Worm (Caenorhabditis elegans): ENCODE data around the gene srh-299.

The srh-299 gene

DNA sequence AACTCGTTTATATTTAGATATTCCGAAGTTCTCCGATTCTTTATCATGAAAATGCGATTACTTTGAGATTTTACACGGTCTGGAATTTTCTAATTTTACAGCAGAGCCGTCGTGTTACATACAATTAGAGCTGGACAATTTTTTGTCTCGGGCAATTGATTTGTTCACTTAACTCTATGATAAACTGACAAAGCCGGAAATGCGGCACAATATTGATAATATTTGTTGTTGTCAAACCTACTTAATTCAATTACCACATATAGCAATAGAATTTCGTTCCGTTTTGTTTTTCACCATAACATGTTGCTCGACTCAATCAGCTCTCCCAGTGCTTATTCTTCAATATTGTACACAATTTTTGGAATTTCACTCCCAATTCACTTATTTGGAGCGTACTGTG is at the start of gene srh-299:
TSS of gene srh-299 (plus strand) at position 301 of the 400 bp plus-strand sequence.
- TF ChIP-seq aha-1 (tag), result peak; percentile 46
- TF ChIP-seq lin-15B (tag; optimal IDR thresholded peaks at IDR 0.05), result no peak

DNA sequence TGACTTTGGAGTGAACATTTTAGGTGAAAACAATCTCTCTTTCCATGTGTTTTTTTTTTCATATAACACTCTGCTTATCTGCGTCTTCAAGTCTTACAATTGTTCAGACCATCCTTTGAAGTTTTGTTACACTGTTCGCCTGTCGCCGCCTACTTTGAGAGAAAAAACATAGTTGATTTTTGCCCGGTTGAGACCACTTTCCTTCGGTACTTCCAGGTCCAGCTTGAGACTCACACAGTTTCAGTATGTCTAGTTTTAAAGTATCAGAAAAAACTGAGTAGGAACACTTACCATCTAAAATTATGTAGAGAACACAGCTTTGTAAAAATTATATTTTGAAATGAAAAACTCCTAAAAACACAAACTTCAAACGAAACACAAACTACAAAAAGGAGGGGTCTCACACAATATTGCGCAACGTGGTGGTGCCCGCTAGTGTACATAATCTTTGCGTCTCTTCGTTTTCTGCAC is 47.1 kb upstream of the srh-299 start, which contains the start of the genes fbxa-69 and F54B8.4:
TSS of gene fbxa-69 (minus strand) at position 10 of the 471 bp plus-strand sequence.
TSS of gene F54B8.4 (plus strand) at position 421 of the 471 bp plus-strand sequence.
- TF ChIP-seq ceh-44 (GFP tag; IDR thresholded peaks at IDR 0.05) (no peak), rbr-2 (tag; optimal IDR thresholded peaks at IDR 0.05) (no peak), nhr-28 (tag; optimal IDR thresholded peaks at IDR 0.05) (peak; percentile 43), zip-2 (tag; optimal IDR thresholded peaks at IDR 0.05) (peak; percentile 71), Y75B8A.6 (GFP tag; IDR thresholded peaks at IDR 0.05) (no peak), mxl-3 (GFP tag; optimal IDR thresholded peaks at IDR 0.05) (peak; percentile 31), aha-1 (tag) (peak; percentile 32), mes-2 (tag; optimal IDR thresholded peaks at IDR 0.05; ENCODE audit: poor library complexity, severe bottlenecking) (no peak), F37D6.2 (tag; optimal IDR thresholded peaks at IDR 0.05) (no peak), lim-7 (GFP tag; IDR thresholded peaks at IDR 0.05) (no peak), dmd-6 (GFP tag; IDR thresholded peaks at IDR 0.05) (peak; percentile 12; the same call in 1 of the 2 replicates), cey-2 (tag; optimal IDR thresholded peaks at IDR 0.05; ENCODE audit: borderline replicate concordance, insufficient read depth) (no peak), ztf-11 (tag; optimal IDR thresholded peaks at IDR 0.05) (no peak), hlh-30 (tag; optimal IDR thresholded peaks at IDR 0.05; ENCODE audit: insufficient read depth) (peak; percentile 24)

DNA sequence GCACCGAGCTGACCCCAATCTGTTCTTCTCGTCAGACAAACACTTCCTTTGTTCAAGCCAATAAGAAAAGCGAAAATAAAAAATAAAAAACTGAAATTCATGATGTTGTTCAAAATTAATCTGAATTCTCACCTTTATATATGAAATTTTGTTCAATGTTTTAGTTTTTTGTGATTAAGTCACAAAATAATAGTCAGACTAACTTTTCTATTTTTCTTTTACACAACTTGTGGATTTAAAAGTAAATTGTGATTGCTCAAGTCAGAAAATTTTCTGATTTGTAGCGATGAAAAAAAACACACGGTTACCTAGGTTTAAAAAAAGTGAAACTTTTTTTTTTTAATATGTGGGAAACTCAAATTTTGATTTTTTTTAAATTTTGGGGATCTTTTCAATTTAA is 45.4 kb upstream of the srh-299 start, which contains the start of gene abf-3:
TSS of gene abf-3 (minus strand) at position 101 of the 400 bp plus-strand sequence.
- peak; percentile 18 for TF ChIP-seq aha-1 (tag)
- TF ChIP-seq egl-27 (tag; optimal IDR thresholded peaks at IDR 0.05), result no peak

DNA sequence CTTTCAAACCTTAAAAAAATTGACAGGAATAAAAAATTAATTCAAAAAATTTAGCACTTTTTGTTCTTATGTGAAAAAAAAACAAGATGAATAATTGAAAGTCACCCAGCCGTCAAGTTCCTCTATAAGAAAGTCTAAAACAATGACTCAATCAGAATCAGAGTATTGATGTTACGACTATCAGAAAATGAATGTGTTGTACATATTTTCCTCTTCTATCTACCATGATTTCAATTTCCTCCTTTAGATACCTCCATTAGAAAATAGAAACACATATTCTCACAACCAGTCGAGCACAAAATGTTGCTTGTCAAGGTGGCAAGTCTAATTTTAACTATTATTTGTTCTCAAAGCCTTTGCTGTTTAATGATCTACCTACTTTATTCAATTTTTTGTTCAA is 43.2 kb upstream of the srh-299 start, which contains the start of gene srbc-48:
TSS of gene srbc-48 (plus strand) at position 301 of the 400 bp plus-strand sequence.
- TF ChIP-seq aha-1 (tag) (peak; percentile 36), hlh-30 (tag; optimal IDR thresholded peaks at IDR 0.05; ENCODE audit: insufficient read depth) (no peak)

DNA sequence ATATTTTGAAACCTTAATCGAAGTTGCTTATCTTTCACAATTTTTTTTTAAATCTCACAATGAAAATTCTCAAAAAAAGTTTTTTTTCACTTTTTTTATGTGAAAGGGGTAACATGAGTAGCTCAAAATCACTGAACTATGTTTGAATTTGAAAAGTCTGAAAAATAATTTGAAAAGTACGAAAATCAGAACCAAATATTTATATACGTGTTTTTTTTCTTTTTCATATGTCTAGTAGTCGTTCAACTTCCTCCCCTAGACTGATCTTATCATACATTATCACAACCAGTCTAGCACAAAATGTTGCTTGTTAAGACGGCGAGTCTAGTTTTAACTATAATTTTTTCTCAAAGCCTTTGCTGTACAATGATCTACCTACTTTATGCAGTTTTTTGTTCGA is 41.7 kb upstream of the srh-299 start, which contains the start of gene srbc-49:
TSS of gene srbc-49 (plus strand) at position 301 of the 400 bp plus-strand sequence.
- no peak for TF ChIP-seq rbr-2 (tag; optimal IDR thresholded peaks at IDR 0.05)
- no peak for TF ChIP-seq ceh-82 (tag; optimal IDR thresholded peaks at IDR 0.05)
- no peak for TF ChIP-seq daf-16 (GFP tag; optimal IDR thresholded peaks at IDR 0.05)
- TF ChIP-seq daf-16 (tag; optimal IDR thresholded peaks at IDR 0.05), result no peak
- no peak for TF ChIP-seq aha-1 (tag)
- no peak for TF ChIP-seq snpc-4 (tag; optimal IDR thresholded peaks at IDR 0.05)
- TF ChIP-seq zip-11 (GFP tag; IDR thresholded peaks at IDR 0.05), result no peak
- no peak for TF ChIP-seq lir-3 (tag; optimal IDR thresholded peaks at IDR 0.05)
- TF ChIP-seq attf-4 (tag; optimal IDR thresholded peaks at IDR 0.05), result no peak
- TF ChIP-seq ces-1 (GFP tag; optimal IDR thresholded peaks at IDR 0.05), result no peak
- no peak for TF ChIP-seq Y75B8A.6 (GFP tag; IDR thresholded peaks at IDR 0.05)
- no peak for TF ChIP-seq daf-19 (GFP tag; conservative IDR thresholded peaks at IDR 0.05)
- TF ChIP-seq mdt-29 (GFP tag; IDR thresholded peaks at IDR 0.05), result no peak
- no peak for TF ChIP-seq sdz-12 (GFP tag; optimal IDR thresholded peaks at IDR 0.05)
- TF ChIP-seq unc-39 (tag; optimal IDR thresholded peaks at IDR 0.05), result no peak
- no peak for TF ChIP-seq php-3 (GFP tag; IDR thresholded peaks at IDR 0.05)
- no peak for TF ChIP-seq nhr-76 (tag; optimal IDR thresholded peaks at IDR 0.05)
- no peak for TF ChIP-seq hlh-11 (tag; optimal IDR thresholded peaks at IDR 0.05)
- TF ChIP-seq mxl-3 (GFP tag; optimal IDR thresholded peaks at IDR 0.05), result no peak
- TF ChIP-seq dpl-1 (GFP tag; optimal IDR thresholded peaks at IDR 0.05), result no peak

DNA sequence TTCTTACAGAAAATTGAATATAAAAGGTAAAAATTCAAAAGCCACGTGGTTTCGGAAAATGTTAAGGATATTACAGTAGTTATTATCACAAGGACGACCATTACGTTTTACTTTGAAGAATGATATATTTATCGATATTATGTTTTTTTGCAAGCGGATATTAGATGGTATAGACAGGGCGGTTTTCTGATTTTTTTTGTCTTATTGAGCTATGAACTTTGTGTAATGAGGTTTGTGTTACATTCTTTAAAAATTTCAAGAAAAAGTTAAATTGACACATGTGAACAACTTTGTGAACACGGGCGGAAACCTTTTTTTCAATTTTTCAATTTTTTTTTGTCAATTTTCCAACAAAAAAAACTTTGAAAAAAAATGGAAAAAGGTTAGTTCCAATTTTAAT is 38.3 kb upstream of the srh-299 start, which contains the start of gene srbc-50:
TSS of gene srbc-50 (minus strand) at position 101 of the 400 bp plus-strand sequence.
- TF ChIP-seq zip-11 (GFP tag; IDR thresholded peaks at IDR 0.05) (no peak), nhr-102 (tag; optimal IDR thresholded peaks at IDR 0.05) (no peak), php-3 (GFP tag; IDR thresholded peaks at IDR 0.05) (no peak), nhr-28 (tag; optimal IDR thresholded peaks at IDR 0.05) (no peak), nhr-76 (tag; optimal IDR thresholded peaks at IDR 0.05) (no peak)

Data from whole organism, L4 larva.